Fruit fly (Drosophila melanogaster): ENCODE measurements around the gene CG9689.

Gene CG9689

dm6 chrX:9899535-9900179 is 17.9 kb downstream of the CG9689 start, which contains the start of gene CG15249 (continued):
- TF ChIP-seq Bteb2 (GFP tag; optimal IDR thresholded peaks at IDR 0.05): no peak
- no peak for TF ChIP-seq CG3163 (GFP tag; optimal IDR thresholded peaks at IDR 0.05)
- TF ChIP-seq luna (GFP tag; optimal IDR thresholded peaks at IDR 0.05): no peak
- peak; percentile 61 for TF ChIP-seq unpg (GFP tag; optimal IDR thresholded peaks at IDR 0.05)
- no peak for TF ChIP-seq Mrtf (GFP tag; IDR thresholded peaks at IDR 0.05)
- TF ChIP-seq Dek (tag; optimal IDR thresholded peaks at IDR 0.05): peak; percentile 29
- TF ChIP-seq CG34376 (GFP tag; optimal IDR thresholded peaks at IDR 0.05): no peak
- no peak for TF ChIP-seq cad (GFP tag; optimal IDR thresholded peaks at IDR 0.05)
- peak; percentile 45 for TF ChIP-seq salm (tag; optimal IDR thresholded peaks at IDR 0.05)
- TF ChIP-seq HmgZ (tag; optimal IDR thresholded peaks at IDR 0.05): no peak
- TF ChIP-seq Dad (GFP tag; optimal IDR thresholded peaks at IDR 0.05): no peak
- TF ChIP-seq dati (GFP tag; IDR thresholded peaks at IDR 0.05): no peak
- no peak for TF ChIP-seq CG7963 (GFP tag; IDR thresholded peaks at IDR 0.05; ENCODE audit: partially characterized antibody)
- TF ChIP-seq CG5180 (GFP tag; optimal IDR thresholded peaks at IDR 0.05): peak; percentile 32
- no peak for TF ChIP-seq zen (tag; optimal IDR thresholded peaks at IDR 0.05)
- peak; percentile 38; the same call in 1 of the 2 replicates for TF ChIP-seq seq (GFP tag; IDR thresholded peaks at IDR 0.05)
- TF ChIP-seq corto (GFP tag; optimal IDR thresholded peaks at IDR 0.05): no peak
- TF ChIP-seq Nf-YB (GFP tag; optimal IDR thresholded peaks at IDR 0.05): peak; percentile 32
- no peak for TF ChIP-seq HLH3B (GFP tag; IDR thresholded peaks at IDR 0.05)
- TF ChIP-seq CG4820 (GFP tag; optimal IDR thresholded peaks at IDR 0.05): peak; percentile 9
- TF ChIP-seq Nf-YC (tag; optimal IDR thresholded peaks at IDR 0.05): peak; percentile 60
- peak; percentile 56 for TF ChIP-seq CG14710 (tag; optimal IDR thresholded peaks at IDR 0.05)
- TF ChIP-seq Antp (GFP tag; optimal IDR thresholded peaks at IDR 0.05): no peak
- TF ChIP-seq sim (GFP tag; IDR thresholded peaks at IDR 0.05): no peak
- TF ChIP-seq CG13894 (tag; optimal IDR thresholded peaks at IDR 0.05): no peak
- no peak for TF ChIP-seq eyg (GFP tag; optimal IDR thresholded peaks at IDR 0.05)
- no peak for TF ChIP-seq bbx (GFP tag; IDR thresholded peaks at IDR 0.05; ENCODE audit: partially characterized antibody)
- peak; percentile 5 for TF ChIP-seq CG9727 (GFP tag; optimal IDR thresholded peaks at IDR 0.05)
- no peak for TF ChIP-seq ap (GFP tag; IDR thresholded peaks at IDR 0.05)
- TF ChIP-seq wek (GFP tag; optimal IDR thresholded peaks at IDR 0.05): no peak
- no peak for TF ChIP-seq gcm2 (GFP tag; optimal IDR thresholded peaks at IDR 0.05)
- TF ChIP-seq Hsf (GFP tag; optimal IDR thresholded peaks at IDR 0.05): no peak
- TF ChIP-seq btn (GFP tag; optimal IDR thresholded peaks at IDR 0.05): no peak
- TF ChIP-seq CG17359 (tag; optimal IDR thresholded peaks at IDR 0.05): peak; percentile 54
- TF ChIP-seq wor (GFP tag; IDR thresholded peaks at IDR 0.05): no peak
- TF ChIP-seq Ptx1 (GFP tag; IDR thresholded peaks at IDR 0.05): no peak; the same call in none of the 2 replicates
- peak; percentile 79 for TF ChIP-seq gem (tag; optimal IDR thresholded peaks at IDR 0.05)
- TF ChIP-seq CG18262 (tag; optimal IDR thresholded peaks at IDR 0.05): peak; percentile 84
- no peak for TF ChIP-seq Vsx1 (GFP tag; optimal IDR thresholded peaks at IDR 0.05)
- TF ChIP-seq CG14050 (GFP tag; IDR thresholded peaks at IDR 0.05): no peak
- no peak for TF ChIP-seq al (GFP tag; IDR thresholded peaks at IDR 0.05)
- no peak for TF ChIP-seq insv (GFP tag; optimal IDR thresholded peaks at IDR 0.05)
- peak; percentile 46; the same call in 1 of the 3 replicates for TF ChIP-seq row (GFP tag; IDR thresholded peaks at IDR 0.05)
- peak; percentile 49; the same call in 1 of the 3 replicates for TF ChIP-seq so (GFP tag; IDR thresholded peaks at IDR 0.05)
- no peak for TF ChIP-seq CG5953 (GFP tag; IDR thresholded peaks at IDR 0.05)
- no peak for TF ChIP-seq CG9609 (GFP tag; optimal IDR thresholded peaks at IDR 0.05)
- no peak for TF ChIP-seq sna (GFP tag; IDR thresholded peaks at IDR 0.05; ENCODE audit: partially characterized antibody)
- no peak for TF ChIP-seq lov (optimal IDR thresholded peaks at IDR 0.05)
- TF ChIP-seq lov (GFP tag; IDR thresholded peaks at IDR 0.05): no peak
- no peak for TF ChIP-seq mirr (GFP tag; optimal IDR thresholded peaks at IDR 0.05)
- TF ChIP-seq CG6272 (GFP tag; IDR thresholded peaks at IDR 0.05): no peak
